Fruit fly (Drosophila melanogaster): ENCODE results near the gene CG4935.

dm6 chr2L:16299466-16300311, 37.7 kb downstream of the CG4935 start, which contains the start of the genes heix and CG17328:
- TF ChIP-seq CG15710 (tag; optimal IDR thresholded peaks at IDR 0.05) (peak; percentile 74), EcR (GFP tag; optimal IDR thresholded peaks at IDR 0.05) (no peak), CG14655 (GFP tag; optimal IDR thresholded peaks at IDR 0.05) (no peak)
